Fruit fly (Drosophila melanogaster): Measurements from ENCODE around the gene Spase25.

The Spase25 gene

dm6 chrX:11454189-11454882 lies 30.7 kb upstream of the Spase25 start, which contains the start of the genes Evi5 and HP5:
TSS of gene Evi5 (minus strand) at chrX:11454386.
TSS of gene HP5 (plus strand) at chrX:11454786.
- TF ChIP-seq psq (optimal IDR thresholded peaks at IDR 0.05), result no peak
- TF ChIP-seq EcR (GFP tag; optimal IDR thresholded peaks at IDR 0.05), result no peak
- no peak for TF ChIP-seq Dll (optimal IDR thresholded peaks at IDR 0.05)
- no peak for TF ChIP-seq usp (GFP tag; optimal IDR thresholded peaks at IDR 0.05)
- no peak for TF ChIP-seq CG8478 (optimal IDR thresholded peaks at IDR 0.05)
- no peak for TF ChIP-seq pan (optimal IDR thresholded peaks at IDR 0.05)

- TF ChIP-seq pan (optimal IDR thresholded peaks at IDR 0.05) (no peak), psq (optimal IDR thresholded peaks at IDR 0.05) (no peak), Dll (optimal IDR thresholded peaks at IDR 0.05) (no peak), EcR (GFP tag; optimal IDR thresholded peaks at IDR 0.05) (no peak), CG8478 (optimal IDR thresholded peaks at IDR 0.05) (no peak)
Observed at dm6 chrX:11457149-11457548, 27.9 kb upstream of the Spase25 start.

- no peak for TF ChIP-seq Dll (optimal IDR thresholded peaks at IDR 0.05)
- no peak for TF ChIP-seq CG8478 (optimal IDR thresholded peaks at IDR 0.05)
- no peak for TF ChIP-seq pan (optimal IDR thresholded peaks at IDR 0.05)
- TF ChIP-seq usp (GFP tag; optimal IDR thresholded peaks at IDR 0.05), result no peak
- no peak for TF ChIP-seq psq (optimal IDR thresholded peaks at IDR 0.05)
- no peak for TF ChIP-seq EcR (GFP tag; optimal IDR thresholded peaks at IDR 0.05)
Observed at dm6 chrX:11458912-11459836, 25.9 kb upstream of the Spase25 start, which contains the start of gene CG43155. TSS of gene CG43155 (plus strand) at chrX:11459786.

dm6 chrX:11464047-11464446 lies 21.0 kb upstream of the Spase25 start:
- no peak for TF ChIP-seq CG8478 (optimal IDR thresholded peaks at IDR 0.05)
- TF ChIP-seq pan (optimal IDR thresholded peaks at IDR 0.05), result no peak
- no peak for TF ChIP-seq usp (GFP tag; optimal IDR thresholded peaks at IDR 0.05)
- no peak for TF ChIP-seq EcR (GFP tag; optimal IDR thresholded peaks at IDR 0.05)
- no peak for TF ChIP-seq Dll (optimal IDR thresholded peaks at IDR 0.05)
- TF ChIP-seq psq (optimal IDR thresholded peaks at IDR 0.05), result no peak

dm6 chrX:11466757-11467156 lies 18.3 kb upstream of the Spase25 start:
- TF ChIP-seq psq (optimal IDR thresholded peaks at IDR 0.05) (no peak), EcR (GFP tag; optimal IDR thresholded peaks at IDR 0.05) (no peak), Dll (optimal IDR thresholded peaks at IDR 0.05) (no peak), pan (optimal IDR thresholded peaks at IDR 0.05) (no peak), usp (GFP tag; optimal IDR thresholded peaks at IDR 0.05) (no peak), CG8478 (optimal IDR thresholded peaks at IDR 0.05) (no peak)

- no peak for TF ChIP-seq psq (optimal IDR thresholded peaks at IDR 0.05)
- TF ChIP-seq usp (GFP tag; optimal IDR thresholded peaks at IDR 0.05), result no peak
- no peak for TF ChIP-seq Dll (optimal IDR thresholded peaks at IDR 0.05)
- no peak for TF ChIP-seq pan (optimal IDR thresholded peaks at IDR 0.05)
- no peak for TF ChIP-seq CG8478 (optimal IDR thresholded peaks at IDR 0.05)
- TF ChIP-seq EcR (GFP tag; optimal IDR thresholded peaks at IDR 0.05), result no peak
Observed at dm6 chrX:11468304-11468703, 16.7 kb upstream of the Spase25 start.

- TF ChIP-seq EcR (GFP tag; optimal IDR thresholded peaks at IDR 0.05) (no peak), Dll (optimal IDR thresholded peaks at IDR 0.05) (no peak), usp (GFP tag; optimal IDR thresholded peaks at IDR 0.05) (no peak), psq (optimal IDR thresholded peaks at IDR 0.05) (no peak), CG8478 (optimal IDR thresholded peaks at IDR 0.05) (no peak)
Observed at dm6 chrX:11476758-11477157, 8.3 kb upstream of the Spase25 start, which contains the start of gene Cyp4g15. TSS of gene Cyp4g15 (plus strand) at chrX:11477058.

dm6 chrX:11483297-11483696 lies 1.8 kb upstream of the Spase25 start, which contains the start of gene Uba5:
TSS of gene Uba5 (plus strand) at chrX:11483518.
- TF ChIP-seq CG8478 (optimal IDR thresholded peaks at IDR 0.05) (no peak), EcR (GFP tag; optimal IDR thresholded peaks at IDR 0.05) (no peak), usp (GFP tag; optimal IDR thresholded peaks at IDR 0.05) (no peak), Dll (optimal IDR thresholded peaks at IDR 0.05) (no peak), pan (optimal IDR thresholded peaks at IDR 0.05) (no peak), psq (optimal IDR thresholded peaks at IDR 0.05) (no peak)

- no peak for TF ChIP-seq CG8478 (optimal IDR thresholded peaks at IDR 0.05)
- no peak for TF ChIP-seq psq (optimal IDR thresholded peaks at IDR 0.05)
- no peak for TF ChIP-seq usp (GFP tag; optimal IDR thresholded peaks at IDR 0.05)
- TF ChIP-seq Dll (optimal IDR thresholded peaks at IDR 0.05), result no peak
- no peak for TF ChIP-seq pan (optimal IDR thresholded peaks at IDR 0.05)
- no peak for TF ChIP-seq EcR (GFP tag; optimal IDR thresholded peaks at IDR 0.05)
Observed at dm6 chrX:11491473-11491872, 6.4 kb downstream of the Spase25 start, which contains the start of gene CG33235. TSS of gene CG33235 (minus strand) at chrX:11491573.

- TF ChIP-seq psq (optimal IDR thresholded peaks at IDR 0.05) (no peak), pan (optimal IDR thresholded peaks at IDR 0.05) (no peak), usp (GFP tag; optimal IDR thresholded peaks at IDR 0.05) (no peak), EcR (GFP tag; optimal IDR thresholded peaks at IDR 0.05) (no peak), CG8478 (optimal IDR thresholded peaks at IDR 0.05) (no peak), Dll (optimal IDR thresholded peaks at IDR 0.05) (no peak)
Observed at dm6 chrX:11492205-11492604, 7.2 kb downstream of the Spase25 start.

dm6 chrX:11492916-11493590 lies 8.0 kb downstream of the Spase25 start, which contains the start of gene Drak:
TSS of gene Drak (plus strand) at chrX:11493135.
- no peak for TF ChIP-seq usp (GFP tag; optimal IDR thresholded peaks at IDR 0.05)
- no peak for TF ChIP-seq CG8478 (optimal IDR thresholded peaks at IDR 0.05)
- no peak for TF ChIP-seq psq (optimal IDR thresholded peaks at IDR 0.05)
- TF ChIP-seq Dll (optimal IDR thresholded peaks at IDR 0.05), result no peak
- TF ChIP-seq EcR (GFP tag; optimal IDR thresholded peaks at IDR 0.05), result no peak
- TF ChIP-seq pan (optimal IDR thresholded peaks at IDR 0.05), result no peak
